Fruit fly (Drosophila melanogaster): Measurements from ENCODE around the gene Polr3H.

The Polr3H gene

DNA sequence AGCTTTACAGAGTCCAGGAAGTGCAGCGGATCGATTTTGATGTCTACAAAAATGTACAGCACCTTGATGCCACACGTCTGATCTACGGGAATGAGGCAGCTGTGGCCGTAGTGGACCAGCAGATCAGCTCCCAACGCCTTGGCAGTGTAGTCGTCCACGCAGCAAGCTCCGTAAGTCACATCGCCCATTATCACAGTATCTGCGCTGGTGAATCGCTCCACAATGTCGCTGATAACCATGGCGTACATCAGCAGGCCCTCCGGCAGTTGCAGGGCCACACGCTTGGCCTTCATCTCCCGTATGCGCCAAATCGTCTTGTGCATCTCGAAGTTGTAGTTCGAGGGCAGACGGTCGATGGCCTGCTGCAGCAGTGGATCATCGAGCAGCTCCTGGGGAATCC is 46.5 kb downstream of the Polr3H start:
- no peak for TF ChIP-seq CG9705 (GFP tag; optimal IDR thresholded peaks at IDR 0.05)
- TF ChIP-seq Dfd (GFP tag; optimal IDR thresholded peaks at IDR 0.05), result no peak
- no peak for TF ChIP-seq Dif (GFP tag; optimal IDR thresholded peaks at IDR 0.05; ENCODE audit: partially characterized antibody)
- TF ChIP-seq HLH106 (tag; optimal IDR thresholded peaks at IDR 0.05), result no peak
- no peak for TF ChIP-seq CrebA (GFP tag; optimal IDR thresholded peaks at IDR 0.05; ENCODE audit: borderline replicate concordance)
- TF ChIP-seq dsf (GFP tag; optimal IDR thresholded peaks at IDR 0.05; ENCODE audit: borderline replicate concordance), result no peak
- TF ChIP-seq Hr78 (GFP tag; optimal IDR thresholded peaks at IDR 0.05), result no peak
- no peak for TF ChIP-seq usp (GFP tag; optimal IDR thresholded peaks at IDR 0.05)
- TF ChIP-seq Mio (GFP tag; optimal IDR thresholded peaks at IDR 0.05), result no peak
- TF ChIP-seq woc (GFP tag; optimal IDR thresholded peaks at IDR 0.05), result no peak
- TF ChIP-seq dl (GFP tag; optimal IDR thresholded peaks at IDR 0.05; ENCODE audit: insufficient read depth in 1 of 2, partially characterized antibody in 2 of 2), result no peak
- TF ChIP-seq Jra (GFP tag; optimal IDR thresholded peaks at IDR 0.05), result no peak
- no peak for TF ChIP-seq psq (GFP tag; optimal IDR thresholded peaks at IDR 0.05)
- no peak for TF ChIP-seq tai (GFP tag; optimal IDR thresholded peaks at IDR 0.05)

DNA sequence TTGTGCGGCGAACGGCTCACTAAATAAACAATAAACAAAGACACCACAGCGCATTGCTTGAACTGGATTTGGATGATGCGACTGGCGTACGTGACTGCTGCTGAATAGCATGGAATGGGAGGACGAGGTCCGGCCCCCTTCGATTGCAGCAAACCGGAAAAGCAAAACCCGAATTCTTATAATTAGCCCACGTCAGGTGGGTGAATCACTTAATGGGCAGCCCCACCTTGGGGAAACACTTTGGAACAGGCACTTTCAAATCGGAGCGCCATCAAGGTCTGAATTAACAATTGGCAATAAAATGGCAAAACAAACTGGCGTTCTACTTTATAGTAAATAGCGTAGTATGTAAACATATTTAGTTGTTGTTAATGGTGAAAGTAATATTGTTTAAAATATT is 47.3 kb downstream of the Polr3H start:
- TF ChIP-seq lola (GFP tag; optimal IDR thresholded peaks at IDR 0.05) (no peak), GATAd (GFP tag; optimal IDR thresholded peaks at IDR 0.05) (no peak), HLH106 (tag; optimal IDR thresholded peaks at IDR 0.05) (no peak), dmrt93B (GFP tag; optimal IDR thresholded peaks at IDR 0.05) (no peak), woc (GFP tag; optimal IDR thresholded peaks at IDR 0.05) (no peak), sage (GFP tag; optimal IDR thresholded peaks at IDR 0.05) (no peak), Myc (optimal IDR thresholded peaks at IDR 0.05) (no peak), sv (GFP tag; optimal IDR thresholded peaks at IDR 0.05) (no peak), Rel (GFP tag; optimal IDR thresholded peaks at IDR 0.05) (no peak), Rel (tag; optimal IDR thresholded peaks at IDR 0.05) (peak; percentile 88), Vsx2 (GFP tag; optimal IDR thresholded peaks at IDR 0.05; ENCODE audit: partially characterized antibody) (peak; percentile 77), CG32264 (GFP tag; optimal IDR thresholded peaks at IDR 0.05) (no peak)

DNA sequence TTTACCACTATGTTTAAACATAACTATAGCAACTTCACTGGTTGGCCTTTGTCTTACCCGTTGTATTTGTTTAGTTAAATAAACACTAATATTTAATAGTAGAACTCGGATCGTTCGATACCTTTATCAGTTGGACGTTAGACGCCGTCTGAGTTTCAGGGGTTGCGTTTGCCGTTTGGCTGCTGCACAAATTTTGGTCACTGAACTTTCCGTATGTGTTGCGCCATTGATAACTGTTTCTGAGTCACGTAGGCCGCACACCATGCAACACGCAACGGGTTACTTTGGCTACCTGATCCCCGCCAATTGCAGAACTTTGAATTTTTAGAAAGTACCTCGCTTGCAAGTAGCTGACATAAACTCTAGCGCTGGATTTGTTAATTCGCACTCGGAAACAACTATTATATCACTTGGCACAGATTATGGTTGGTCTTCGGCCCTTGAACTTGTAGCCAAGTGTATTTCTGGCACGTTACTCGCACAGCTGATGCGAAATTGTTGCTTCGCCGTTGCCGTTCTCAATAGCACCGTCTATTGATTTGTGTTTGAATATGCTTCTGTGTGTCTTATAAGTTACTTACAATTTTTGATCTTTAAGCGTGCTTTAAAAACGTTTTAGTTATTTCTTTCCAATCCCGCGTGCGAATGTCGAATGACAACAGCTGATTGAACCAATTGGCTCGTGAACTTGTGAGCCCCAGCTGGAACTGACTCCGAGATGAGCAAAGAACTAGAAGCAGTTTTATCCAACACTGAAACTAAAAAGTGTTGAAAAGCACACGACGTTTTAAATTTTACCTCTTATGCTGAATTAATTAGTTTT is 47.9 kb downstream of the Polr3H start, which contains the start of gene Dph1:
TSS of gene Dph1 (minus strand) at position 670 of the 823 bp plus-strand sequence.
- TF ChIP-seq Hr83 (GFP tag; optimal IDR thresholded peaks at IDR 0.05; ENCODE audit: poor library complexity, severe bottlenecking), result peak; percentile 62
- no peak for TF ChIP-seq tai (GFP tag; optimal IDR thresholded peaks at IDR 0.05)
- TF ChIP-seq CG32264 (GFP tag; optimal IDR thresholded peaks at IDR 0.05), result peak; percentile 70
- TF ChIP-seq rgr (GFP tag; optimal IDR thresholded peaks at IDR 0.05), result peak; percentile 91
- peak; percentile 76 for TF ChIP-seq HLH106 (tag; optimal IDR thresholded peaks at IDR 0.05)
- TF ChIP-seq dsf (GFP tag; optimal IDR thresholded peaks at IDR 0.05; ENCODE audit: borderline replicate concordance), result no peak
- TF ChIP-seq lola (GFP tag; optimal IDR thresholded peaks at IDR 0.05), result no peak
- TF ChIP-seq Hr78 (GFP tag; optimal IDR thresholded peaks at IDR 0.05), result no peak
- TF ChIP-seq Vsx2 (GFP tag; optimal IDR thresholded peaks at IDR 0.05; ENCODE audit: partially characterized antibody), result no peak
- TF ChIP-seq brk (GFP tag; optimal IDR thresholded peaks at IDR 0.05), result peak; percentile 61
- TF ChIP-seq foxo (GFP tag; optimal IDR thresholded peaks at IDR 0.05), result peak in 1 of 2 experiments; percentile 91
- TF ChIP-seq jim (GFP tag; optimal IDR thresholded peaks at IDR 0.05), result no peak
- peak; percentile 82 for TF ChIP-seq dmrt93B (GFP tag; optimal IDR thresholded peaks at IDR 0.05)
- TF ChIP-seq Mio (GFP tag; optimal IDR thresholded peaks at IDR 0.05), result no peak
- TF ChIP-seq Jra (GFP tag; optimal IDR thresholded peaks at IDR 0.05), result peak; percentile 69
- TF ChIP-seq OdsH (GFP tag; optimal IDR thresholded peaks at IDR 0.05), result peak; percentile 84
- TF ChIP-seq Sp1 (GFP tag; optimal IDR thresholded peaks at IDR 0.05), result peak; percentile 81
- peak; percentile 74 for TF ChIP-seq woc (GFP tag; optimal IDR thresholded peaks at IDR 0.05)
- TF ChIP-seq Abd-B (GFP tag; optimal IDR thresholded peaks at IDR 0.05), result no peak
- TF ChIP-seq CG9705 (GFP tag; optimal IDR thresholded peaks at IDR 0.05), result no peak
- TF ChIP-seq Dif (GFP tag; optimal IDR thresholded peaks at IDR 0.05; ENCODE audit: partially characterized antibody), result no peak
- TF ChIP-seq usp (GFP tag; optimal IDR thresholded peaks at IDR 0.05), result no peak
- TF ChIP-seq fru (GFP tag; optimal IDR thresholded peaks at IDR 0.05), result peak; percentile 90
- no peak for TF ChIP-seq GATAd (GFP tag; optimal IDR thresholded peaks at IDR 0.05)
- peak; percentile 77 for TF ChIP-seq psq (GFP tag; optimal IDR thresholded peaks at IDR 0.05)
- TF ChIP-seq Hnf4 (GFP tag; optimal IDR thresholded peaks at IDR 0.05), result peak; percentile 48
- peak; percentile 90 for TF ChIP-seq br (GFP tag; optimal IDR thresholded peaks at IDR 0.05)
- peak; percentile 7 for TF ChIP-seq sage (GFP tag; optimal IDR thresholded peaks at IDR 0.05)
- no peak for TF ChIP-seq pan (optimal IDR thresholded peaks at IDR 0.05)
- TF ChIP-seq dl (GFP tag; optimal IDR thresholded peaks at IDR 0.05; ENCODE audit: insufficient read depth in 1 of 2, partially characterized antibody in 2 of 2), result no peak
- no peak for TF ChIP-seq CrebA (GFP tag; optimal IDR thresholded peaks at IDR 0.05; ENCODE audit: borderline replicate concordance)
- TF ChIP-seq Myc (optimal IDR thresholded peaks at IDR 0.05), result peak; percentile 42
- peak; percentile 58 for TF ChIP-seq Rel (GFP tag; optimal IDR thresholded peaks at IDR 0.05)
- TF ChIP-seq Rel (tag; optimal IDR thresholded peaks at IDR 0.05), result peak; percentile 39
- TF ChIP-seq Dfd (GFP tag; optimal IDR thresholded peaks at IDR 0.05), result no peak
- peak; percentile 88 for TF ChIP-seq ey (GFP tag; optimal IDR thresholded peaks at IDR 0.05)
- peak; percentile 88 for TF ChIP-seq h (GFP tag; optimal IDR thresholded peaks at IDR 0.05)
- no peak for TF ChIP-seq N (GFP tag; optimal IDR thresholded peaks at IDR 0.05)
- TF ChIP-seq sv (GFP tag; optimal IDR thresholded peaks at IDR 0.05), result peak; percentile 62
